Worm (Caenorhabditis elegans): ENCODE measurements around the gene T22C8.4.

DNA sequence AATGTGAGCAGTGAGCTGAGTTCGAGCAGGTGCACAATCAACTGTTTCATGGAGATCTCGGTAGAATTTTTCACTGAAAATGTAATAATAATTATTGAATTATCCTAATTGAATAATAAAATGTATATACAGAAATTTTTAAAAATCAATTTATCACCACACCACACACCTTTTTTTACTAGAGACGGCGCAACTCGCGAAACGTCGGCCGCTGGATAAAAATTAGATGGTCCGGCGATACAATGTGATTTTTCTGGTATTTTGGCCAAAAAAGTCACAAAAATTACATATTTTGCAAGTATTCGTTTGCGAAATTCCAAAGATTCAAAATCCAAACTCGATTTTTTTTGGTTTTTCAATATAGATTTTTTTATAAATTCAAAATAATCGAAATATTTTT lies 47.5 kb upstream of the T22C8.4 start:
- TF ChIP-seq lsy-2 (tag; optimal IDR thresholded peaks at IDR 0.05) (no peak), ets-5 (GFP tag; IDR thresholded peaks at IDR 0.05) (no peak)

Data from whole organism, L1 larva.